Worm (Caenorhabditis elegans) whole organism, young adult: Measurements from ENCODE around the gene T21E8.4.

ENCODE experiments used
- ceh-40 ChIP-seq: fragments of 200-800 bp; sonication (Bioruptor generic); IDR thresholded peaks from 2 replicates; pipeline ENCODE4 v1.3.6; 2022; ENCODE audit warnings: missing genetic modification characterization, missing compliant biosample characterization
- efl-1 ChIP-seq: fragments of 150-350 bp; optimal IDR thresholded peaks from 2 replicates; lab custom pipeline; 2014; ENCODE audit warnings: missing biosample characterization, missing genetic modification reagents, missing genetic modification characterization
- nfya-2 ChIP-seq: fragments of 200-800 bp; sonication (Bioruptor generic); IDR thresholded peaks from 2 replicates; pipeline ENCODE4 v1.3.6; 2022; ENCODE audit warnings: missing genetic modification reagents, missing genetic modification characterization, missing compliant biosample characterization

DNA sequence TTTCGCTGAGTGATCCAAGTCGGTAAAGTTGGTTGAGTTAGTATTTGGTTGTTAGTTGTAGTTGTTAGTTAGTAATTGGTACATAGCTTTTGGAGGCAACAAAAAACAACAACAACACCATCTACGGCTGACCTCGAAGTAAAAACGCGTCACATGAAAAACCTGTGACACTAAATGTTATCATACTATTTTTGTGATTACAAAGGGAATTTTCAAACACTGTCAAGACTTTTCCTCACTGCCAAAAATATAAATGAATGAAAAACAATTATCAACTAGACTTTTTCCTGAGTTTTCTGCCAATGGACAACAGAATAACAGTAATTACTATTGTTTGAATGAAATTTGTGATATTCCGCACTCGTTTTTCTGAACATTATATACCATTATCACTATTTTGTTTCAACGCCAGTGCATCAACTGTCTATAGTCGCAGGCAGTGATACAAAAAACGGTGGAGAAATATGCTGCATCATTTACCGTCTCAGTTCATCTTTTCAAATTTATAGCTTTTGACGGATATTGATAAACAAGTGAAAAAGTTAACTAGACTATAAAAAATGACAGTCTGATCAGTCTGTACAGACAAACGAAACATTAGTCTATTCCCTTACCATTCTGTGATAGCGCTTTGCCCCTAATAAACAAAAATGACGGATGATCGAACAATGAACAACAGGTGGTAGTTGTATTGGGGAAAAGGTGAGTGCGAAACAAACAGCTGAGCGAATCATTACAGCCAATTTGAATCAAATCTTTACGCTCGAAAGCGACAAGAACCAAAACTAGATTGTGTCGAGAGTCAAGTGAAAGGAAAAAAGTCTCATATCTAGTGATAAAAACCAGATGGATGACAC is 34.0 kb downstream of the T21E8.4 start:
- TF ChIP-seq nfya-2 (GFP tag; lab: Robert Waterston, UW) (no peak), ceh-40 (GFP tag; lab: Robert Waterston, UW) (no peak), efl-1 (GFP tag; lab: Kevin White, UChicago) (no peak)
